Fruit fly (Drosophila melanogaster) whole organism, embryonic: Measurements from ENCODE around the gene Tm1.

Experiments used
- Ada2b ChIP-seq: fragments of 200-800 bp; sonication (Bioruptor generic); IDR thresholded peaks from 2 replicates; pipeline ENCODE4 v1.3.6; 2022; ENCODE audit warnings: missing biosample characterization, missing genetic modification characterization
- Adf1 ChIP-seq: fragments of 200-800 bp; sonication (Bioruptor generic); IDR thresholded peaks from 2 replicates; pipeline ENCODE4 v1.3.6; 2022; ENCODE audit warnings: missing biosample characterization, missing genetic modification characterization
- Atf-2 ChIP-seq: fragments of 200-800 bp; sonication (Bioruptor generic); optimal IDR thresholded peaks from 2 replicates; lab custom pipeline; 2016; ENCODE audit warnings: missing biosample characterization, missing genetic modification characterization
- CG10267 ChIP-seq: fragments of 200-800 bp; sonication (Bioruptor generic); optimal IDR thresholded peaks from 2 replicates; lab custom pipeline; 2018; ENCODE audit warnings: missing biosample characterization, mild to moderate bottlenecking, missing genetic modification characterization, moderate library complexity
- CG10274 ChIP-seq: fragments of 200-800 bp; sonication (Bioruptor generic); optimal IDR thresholded peaks from 3 replicates; lab custom pipeline; 2017; ENCODE audit warnings: missing biosample characterization, mild to moderate bottlenecking, missing genetic modification characterization
- CG11560 ChIP-seq: fragments of 200-800 bp; sonication (Bioruptor generic); IDR thresholded peaks from 3 replicates; pipeline ENCODE4 v1.3.6; 2022; ENCODE audit warnings: missing biosample characterization, missing genetic modification characterization
- CG1603 ChIP-seq: fragments of 200-800 bp; sonication (Bioruptor generic); optimal IDR thresholded peaks from 2 replicates; lab custom pipeline; 2019; ENCODE audit warnings: missing biosample characterization, mild to moderate bottlenecking, missing genetic modification characterization, moderate library complexity
- CG16813 ChIP-seq: fragments of 200-800 bp; sonication (Bioruptor generic); IDR thresholded peaks from 3 replicates; pipeline ENCODE4 v1.3.6; 2022; ENCODE audit warnings: missing biosample characterization, missing genetic modification characterization; ENCODE audit not compliant: partially characterized antibody
- CG17328 ChIP-seq: fragments of 200-800 bp; sonication (Bioruptor generic); IDR thresholded peaks from 2 replicates; pipeline ENCODE4 v1.3.6; 2022; ENCODE audit warnings: missing biosample characterization, missing genetic modification characterization
- CG32767 ChIP-seq: fragments of 200-800 bp; sonication (Bioruptor generic); IDR thresholded peaks from 2 replicates; pipeline ENCODE4 v1.3.6; 2022; ENCODE audit warnings: missing biosample characterization, missing genetic modification characterization
- CG3838 ChIP-seq: fragments of 200-800 bp; sonication (Bioruptor generic); optimal IDR thresholded peaks from 3 replicates; lab custom pipeline; 2016; ENCODE audit warnings: missing biosample characterization, missing genetic modification characterization
- CG42726 ChIP-seq: fragments of 200-800 bp; sonication (Bioruptor generic); IDR thresholded peaks from 2 replicates; pipeline ENCODE4 v1.3.6; 2022; ENCODE audit warnings: missing biosample characterization, missing genetic modification characterization; ENCODE audit not compliant: partially characterized antibody
- CG4424 ChIP-seq: fragments of 200-800 bp; sonication (Bioruptor generic); optimal IDR thresholded peaks from 3 replicates; lab custom pipeline; 2016; ENCODE audit warnings: missing biosample characterization, missing genetic modification characterization
- CG5180 ChIP-seq: fragments of 200-800 bp; sonication (Bioruptor generic); optimal IDR thresholded peaks from 3 replicates; lab custom pipeline; 2017; ENCODE audit warnings: missing biosample characterization, missing genetic modification characterization, mild to moderate bottlenecking, moderate library complexity, missing genetic modification reagents
- CG6254 ChIP-seq: fragments of 200-800 bp; sonication (Bioruptor generic); optimal IDR thresholded peaks from 3 replicates; lab custom pipeline; 2017; ENCODE audit warnings: mild to moderate bottlenecking, missing biosample characterization, missing genetic modification reagents, missing genetic modification characterization
- CG7556 ChIP-seq: fragments of 200-800 bp; sonication (Bioruptor generic); optimal IDR thresholded peaks from 2 replicates; lab custom pipeline; 2017; ENCODE audit warnings: missing biosample characterization, mild to moderate bottlenecking, missing genetic modification characterization
- CG7786 ChIP-seq: fragments of 200-800 bp; sonication (Bioruptor generic); optimal IDR thresholded peaks from 2 replicates; lab custom pipeline; 2016; ENCODE audit warnings: missing biosample characterization, missing genetic modification characterization
- Dbx ChIP-seq: fragments of 200-800 bp; sonication (Bioruptor generic); IDR thresholded peaks from 3 replicates; pipeline ENCODE4 v1.3.6; 2022; ENCODE audit warnings: missing biosample characterization, missing genetic modification characterization
- Fer2 ChIP-seq: fragments of 200-800 bp; sonication (Bioruptor generic); optimal IDR thresholded peaks from 2 replicates; lab custom pipeline; 2018; ENCODE audit warnings: missing biosample characterization, mild to moderate bottlenecking, missing genetic modification characterization, moderate library complexity
- Hr39 ChIP-seq: fragments of >200 bp; optimal IDR thresholded peaks from 2 replicates; lab custom pipeline; 2017
- Med ChIP-seq: fragments of 200-800 bp; sonication (Bioruptor generic); peaks from one replicate; lab custom pipeline; 2016; ENCODE audit warnings: missing biosample characterization, missing genetic modification characterization, mild to moderate bottlenecking, inconsistent platforms, moderate library complexity
- Mes4 ChIP-seq: fragments of 200-800 bp; sonication (Bioruptor generic); optimal IDR thresholded peaks from 2 replicates; lab custom pipeline; 2016; ENCODE audit warnings: missing biosample characterization, missing genetic modification characterization
- Pdp1 ChIP-seq, 2 experiments: fragments of 200-800 bp; sonication (Bioruptor generic); optimal IDR thresholded peaks; 3 replicates each; lab custom pipeline; 2016; ENCODE audit warnings: missing biosample characterization in 2 of 2, missing genetic modification characterization in 2 of 2, mild to moderate bottlenecking in 1 of 2, moderate library complexity in 1 of 2
- Side ChIP-seq: fragments of 200-800 bp; sonication (Bioruptor generic); optimal IDR thresholded peaks from 2 replicates; lab custom pipeline; 2016; ENCODE audit warnings: missing biosample characterization, missing genetic modification characterization
- bab2 ChIP-seq: fragments of 200-800 bp; sonication (Bioruptor generic); optimal IDR thresholded peaks from 2 replicates; lab custom pipeline; 2016; ENCODE audit warnings: missing biosample characterization, missing genetic modification characterization
- bbx ChIP-seq: fragments of 200-800 bp; sonication (Bioruptor generic); IDR thresholded peaks from 2 replicates; pipeline ENCODE4 v1.3.6; 2022; ENCODE audit warnings: missing biosample characterization, missing genetic modification characterization; ENCODE audit not compliant: partially characterized antibody
- caup ChIP-seq: fragments of 200-800 bp; sonication (Bioruptor generic); optimal IDR thresholded peaks from 3 replicates; lab custom pipeline; 2017; ENCODE audit warnings: missing biosample characterization, mild to moderate bottlenecking, missing genetic modification characterization, moderate library complexity; ENCODE audit not compliant: severe bottlenecking
- cg ChIP-seq: fragments of 200-800 bp; sonication (Bioruptor generic); optimal IDR thresholded peaks from 3 replicates; lab custom pipeline; 2019; ENCODE audit warnings: missing biosample characterization, mild to moderate bottlenecking, missing genetic modification characterization, moderate library complexity
- crol ChIP-seq: fragments of 200-800 bp; sonication (Bioruptor generic); IDR thresholded peaks from 2 replicates; pipeline ENCODE4 v1.3.6; 2022; ENCODE audit warnings: missing biosample characterization, missing genetic modification characterization
- cwo ChIP-seq: fragments of 200-800 bp; sonication (Bioruptor generic); optimal IDR thresholded peaks from 3 replicates; lab custom pipeline; 2017; ENCODE audit warnings: missing biosample characterization, missing genetic modification characterization, mild to moderate bottlenecking, moderate library complexity, missing genetic modification reagents
- da ChIP-seq: fragments of 200-800 bp; sonication (Bioruptor generic); optimal IDR thresholded peaks from 2 replicates; lab custom pipeline; 2016; ENCODE audit warnings: missing biosample characterization, missing genetic modification characterization
- dmrt99B ChIP-seq: fragments of 200-800 bp; sonication (Bioruptor generic); optimal IDR thresholded peaks from 2 replicates; lab custom pipeline; 2018; ENCODE audit warnings: missing biosample characterization, mild to moderate bottlenecking, missing genetic modification characterization, moderate library complexity
- dysf ChIP-seq: fragments of 200-800 bp; sonication (Bioruptor generic); IDR thresholded peaks from 3 replicates; pipeline ENCODE4 v1.3.6; 2022; ENCODE audit warnings: missing biosample characterization, missing genetic modification characterization
- gem ChIP-seq: fragments of 200-800 bp; sonication (Bioruptor generic); optimal IDR thresholded peaks from 2 replicates; lab custom pipeline; 2019; ENCODE audit warnings: missing biosample characterization, mild to moderate bottlenecking, missing genetic modification characterization, moderate library complexity
- hth ChIP-seq: fragments of >200 bp; optimal IDR thresholded peaks from 2 replicates; lab custom pipeline; 2017; ENCODE audit warnings: inconsistent platforms
- sc ChIP-seq, 3 experiments: fragments of >200 bp in 2 of 3; fragments of 200-800 bp in 1 of 3; sonication (Bioruptor generic) in 1 of 3; optimal IDR thresholded peaks; 2 replicates in 2 of 3; 3 replicates in 1 of 3; lab custom pipeline; 2017; ENCODE audit warnings: mild to moderate bottlenecking in 1 of 3, missing biosample characterization in 1 of 3, missing genetic modification characterization in 1 of 3, missing genetic modification reagents in 1 of 3
- sd ChIP-seq: fragments of 200-800 bp; sonication (Bioruptor generic); optimal IDR thresholded peaks from 3 replicates; lab custom pipeline; 2018; ENCODE audit warnings: missing biosample characterization, mild to moderate bottlenecking, missing genetic modification characterization, moderate library complexity
- sens ChIP-seq: fragments of 200-800 bp; sonication (Bioruptor generic); peaks from one replicate; lab custom pipeline; 2016; ENCODE audit warnings: missing biosample characterization, missing genetic modification characterization
- ssp ChIP-seq: fragments of 200-800 bp; sonication (Bioruptor generic); IDR thresholded peaks from 2 replicates; pipeline ENCODE4 v1.3.6; 2022; ENCODE audit warnings: missing biosample characterization, missing genetic modification characterization
- sug ChIP-seq: fragments of 200-800 bp; optimal IDR thresholded peaks from 2 replicates; lab custom pipeline; 2019; ENCODE audit warnings: missing biosample characterization, mild to moderate bottlenecking, missing genetic modification characterization, moderate library complexity
- z ChIP-seq: fragments of 200-800 bp; sonication (Bioruptor generic); IDR thresholded peaks from 3 replicates; pipeline ENCODE4 v1.3.6; 2022; ENCODE audit warnings: missing biosample characterization, missing genetic modification characterization

The Tm1 gene

DNA sequence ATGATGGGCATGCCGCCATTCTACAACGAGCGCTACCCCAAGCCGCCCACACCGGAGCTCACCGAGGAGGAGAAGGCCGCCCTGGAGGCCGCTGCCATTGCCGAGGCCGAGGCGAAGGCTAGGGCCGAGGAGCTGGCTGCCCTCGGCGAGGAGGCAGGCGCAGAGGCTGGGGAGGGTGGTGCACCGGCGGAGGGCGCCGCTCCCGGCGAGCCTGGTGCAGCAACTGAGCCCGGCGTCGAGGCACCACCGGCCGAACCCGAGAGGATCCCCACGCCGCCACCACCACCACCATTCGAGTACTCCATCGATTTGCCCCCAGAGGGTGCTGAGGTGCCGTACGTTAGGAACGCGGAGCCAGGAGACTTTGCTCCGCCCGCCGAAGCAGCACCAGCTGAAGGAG, 27.2 kb downstream of the Tm1 start (continued):
- TF ChIP-seq caup (no peak), bbx (GFP tag; lab: Robert Waterston, UW) (0 out of 2 replicates have a peak, but pooled peaks have one; percentile 6), da (no peak), Fer2 (tag; lab: Kevin White, UChicago) (no peak), Mes4 (GFP tag; lab: Kevin White, UChicago) (no peak), Atf-2 (GFP tag; lab: Kevin White, UChicago) (no peak), CG4424 (GFP tag; lab: Kevin White, UChicago) (no peak), CG17328 (peak; percentile 37; the same call in 1 of the 2 replicates), dmrt99B (tag; lab: Kevin White, UChicago) (no peak), Dbx (GFP tag; lab: Robert Waterston, UW) (0 out of 3 replicates have a peak, but pooled peaks have one; percentile 6), CG10274 (GFP tag; lab: Kevin White, UChicago) (no peak), CG3838 (GFP tag; lab: Kevin White, UChicago) (no peak), dysf (GFP tag; lab: Robert Waterston, UW) (0 out of 3 replicates have a peak, but pooled peaks have one; percentile 9), sens (GFP tag; lab: Kevin White, UChicago) (peak; percentile 22), ssp (GFP tag; lab: Robert Waterston, UW) (no peak), crol (GFP tag; lab: Robert Waterston, UW) (no peak), gem (tag; lab: Kevin White, UChicago) (no peak), CG16813 (0 out of 3 replicates have a peak, but pooled peaks have one; percentile 24), cwo (GFP tag; lab: Kevin White, UChicago) (no peak), CG42726 (GFP tag; lab: Robert Waterston, UW) (peak; percentile 23; the same call in 1 of the 2 replicates), CG5180 (no peak), Ada2b (GFP tag; lab: Robert Waterston, UW) (no peak), CG11560 (tag; lab: Robert Waterston, UW) (0 out of 3 replicates have a peak, but pooled peaks have one; percentile 35), Hr39 (lab: Kevin White, UChicago) (peak; percentile 16), CG7556 (GFP tag; lab: Kevin White, UChicago) (no peak), Side (GFP tag; lab: Kevin White, UChicago) (no peak)

DNA sequence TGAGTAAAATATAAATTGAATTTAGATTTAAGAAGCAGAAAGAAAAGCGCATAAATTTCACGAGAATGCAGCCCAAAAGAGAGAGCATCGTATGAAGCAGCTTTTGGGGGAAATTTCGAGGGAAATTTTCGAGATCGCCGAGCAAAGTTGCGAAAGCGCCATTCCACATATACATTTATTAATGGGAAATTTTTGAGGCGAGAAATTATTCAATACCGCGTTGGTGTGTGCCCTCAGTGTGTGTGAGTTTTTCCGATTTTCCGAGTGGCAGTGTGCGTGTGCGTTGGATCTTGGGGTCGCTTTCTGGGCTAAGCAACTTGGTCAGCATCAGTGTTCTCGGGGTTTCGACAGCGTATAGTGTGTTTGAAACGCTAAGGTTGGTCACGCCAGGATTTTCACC, 31.9 kb downstream of the Tm1 start, which contains the start of gene Tm2:
TSS of gene Tm2 (plus strand) at position 270 of the 400 bp plus-strand sequence.
- TF ChIP-seq CG10267 (tag; lab: Kevin White, UChicago) (no peak), cg (GFP tag; lab: Kevin White, UChicago) (peak; percentile 66), Med (peak; percentile 70), bab2 (GFP tag; lab: Kevin White, UChicago) (no peak), Adf1 (no peak), hth (lab: Kevin White, UChicago) (no peak), sens (GFP tag; lab: Kevin White, UChicago) (peak; percentile 82), sd (tag; lab: Kevin White, UChicago) (peak; percentile 1), sc (optimal IDR thresholded peaks at IDR 0.05; lab: Kevin White, UChicago) (no peak), sc (GFP tag; optimal IDR thresholded peaks at IDR 0.05; lab: Kevin White, UChicago) (no peak), Pdp1 (GFP tag; optimal IDR thresholded peaks at IDR 0.05; lab: Kevin White, UChicago) (peak in 1 of 2 experiments; percentile 54), sug (tag; lab: Kevin White, UChicago) (no peak), CG6254 (GFP tag; lab: Kevin White, UChicago) (no peak), CG7786 (no peak), z (GFP tag; lab: Robert Waterston, UW) (0 out of 3 replicates have a peak, but pooled peaks have one; percentile 27), CG1603 (no peak), CG32767 (GFP tag; lab: Robert Waterston, UW) (0 out of 2 replicates have a peak, but pooled peaks have one; percentile 15)
